Worm (Caenorhabditis elegans): ENCODE measurements around the gene srh-195.

ce11 chrII:2150485-2150985 lies 33.8 kb upstream of the srh-195 start, which contains the start of the genes C40A11.7 and C40A11.8:
- no peak for TF ChIP-seq aptf-2 (GFP tag; conservative IDR thresholded peaks at IDR 0.05)
- no peak for TF ChIP-seq Y53F4B.3 (GFP tag; IDR thresholded peaks at IDR 0.05)
- TF ChIP-seq let-607 (tag; optimal IDR thresholded peaks at IDR 0.05) = no peak
- no peak for TF ChIP-seq attf-3 (GFP tag; conservative IDR thresholded peaks at IDR 0.05)
- TF ChIP-seq ztf-28 (GFP tag; IDR thresholded peaks at IDR 0.05) = no peak
- no peak for TF ChIP-seq ztf-6 (GFP tag; IDR thresholded peaks at IDR 0.05)
- no peak for TF ChIP-seq ceh-40 (GFP tag; IDR thresholded peaks at IDR 0.05)
- TF ChIP-seq ceh-27 (GFP tag; optimal IDR thresholded peaks at IDR 0.05) = no peak
- TF ChIP-seq nhr-179 (tag; optimal IDR thresholded peaks at IDR 0.05) = no peak
- TF ChIP-seq F10E7.11 (tag; optimal IDR thresholded peaks at IDR 0.05) = no peak
- no peak for TF ChIP-seq tbp1 (GFP tag; optimal IDR thresholded peaks at IDR 0.05)
- TF ChIP-seq snpc-4 (GFP tag; optimal IDR thresholded peaks at IDR 0.05) = no peak
- TF ChIP-seq snpc-4 (tag; optimal IDR thresholded peaks at IDR 0.05) = no peak
- TF ChIP-seq ZK185.1 (tag; optimal IDR thresholded peaks at IDR 0.05; ENCODE audit: poor library complexity, severe bottlenecking) = no peak
- no peak for TF ChIP-seq B0261.1 (tag; optimal IDR thresholded peaks at IDR 0.05)
